Worm (Caenorhabditis elegans) whole organism, L4/young adult: ENCODE measurements around the gene aqp-12.

Experiments used
- W03F9.2 ChIP-seq: fragments of 150-350 bp; optimal IDR thresholded peaks from 2 replicates; lab custom pipeline; 2014; ENCODE audit warnings: missing biosample characterization, missing genetic modification characterization
- dao-5 ChIP-seq: sonication (generic microtip); optimal IDR thresholded peaks from 2 replicates; lab custom pipeline; 2016; ENCODE audit warnings: missing genotype, missing genetic modification characterization, moderate library complexity, missing compliant biosample characterization
- him-1 ChIP-seq: sonication (generic microtip); optimal IDR thresholded peaks from 2 replicates; lab custom pipeline; 2016; ENCODE audit warnings: missing genotype, missing genetic modification reagents, missing genetic modification characterization, missing compliant biosample characterization

DNA sequence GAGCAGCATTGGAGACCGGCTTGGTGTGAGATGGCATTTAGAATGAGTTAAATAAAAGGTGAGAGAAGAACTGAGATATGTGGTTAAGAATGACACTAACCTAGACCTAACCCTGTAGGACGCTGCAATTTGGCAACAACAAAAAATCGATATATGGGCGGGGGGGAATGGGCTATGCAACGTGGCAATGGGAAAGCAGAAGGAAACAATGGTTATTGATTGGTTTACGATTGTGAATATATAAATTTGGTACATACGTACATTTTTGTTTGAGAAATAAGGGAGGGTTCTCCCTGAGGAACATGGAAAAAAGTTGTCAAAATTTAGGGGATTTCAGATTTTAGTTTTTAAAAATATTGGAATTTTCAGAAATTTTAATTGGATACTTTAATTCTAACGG lies 46.0 kb downstream of the aqp-12 start, which contains the start of gene tag-276:
- no peak for TF ChIP-seq W03F9.2 (tag; lab: Kevin White, UChicago)
- no peak for TF ChIP-seq him-1 (tag; lab: Kevin White, UChicago)
- TF ChIP-seq dao-5 (tag; lab: Kevin White, UChicago) = no peak
